Worm (Caenorhabditis elegans) whole organism, mixed stage, embryonic: ENCODE data around the gene srh-46.

ENCODE experiments used
- bed-3 ChIP-seq: fragments of 200-800 bp; sonication (Bioruptor generic); optimal IDR thresholded peaks from 3 replicates; lab custom pipeline; 2018; ENCODE audit warnings: mild to moderate bottlenecking, missing genetic modification characterization, moderate library complexity, missing compliant biosample characterization
- blmp-1 ChIP-seq: fragments of 150-350 bp; optimal IDR thresholded peaks from 2 replicates; lab custom pipeline; 2014; ENCODE audit warnings: missing biosample characterization, missing genetic modification characterization
- ceh-43 ChIP-seq: fragments of 200-800 bp; sonication (Bioruptor generic); optimal IDR thresholded peaks from 2 replicates; lab custom pipeline; 2018; ENCODE audit warnings: mild to moderate bottlenecking, missing genetic modification characterization, moderate library complexity, missing compliant biosample characterization
- ces-1 ChIP-seq: fragments of 150-350 bp; optimal IDR thresholded peaks from 2 replicates; lab custom pipeline; 2014; ENCODE audit warnings: missing biosample characterization, missing genetic modification reagents, missing genetic modification characterization
- cnd-1 ChIP-seq: fragments of 200-800 bp; sonication (Bioruptor generic); optimal IDR thresholded peaks from 2 replicates; lab custom pipeline; 2018; ENCODE audit warnings: mild to moderate bottlenecking, missing genetic modification characterization, missing compliant biosample characterization
- drap-1 ChIP-seq: fragments of 200-800 bp; sonication (Bioruptor generic); optimal IDR thresholded peaks from 3 replicates; lab custom pipeline; 2018; ENCODE audit warnings: mild to moderate bottlenecking, missing genetic modification characterization, missing compliant biosample characterization
- elt-1 ChIP-seq: sonication (generic microtip); optimal IDR thresholded peaks from 2 replicates; lab custom pipeline; 2017; ENCODE audit warnings: missing genetic modification characterization, mild to moderate bottlenecking, missing compliant biosample characterization, antibody characterized with exemption, moderate library complexity, borderline replicate concordance; ENCODE audit not compliant: insufficient read depth
- elt-3 ChIP-seq: fragments of 150-350 bp; optimal IDR thresholded peaks from 2 replicates; lab custom pipeline; 2014; ENCODE audit warnings: missing biosample characterization, missing genetic modification characterization
- ham-2 ChIP-seq: fragments of 200-800 bp; sonication (Bioruptor generic); optimal IDR thresholded peaks from 2 replicates; lab custom pipeline; 2018; ENCODE audit warnings: mild to moderate bottlenecking, missing genetic modification characterization, missing compliant biosample characterization
- hlh-1 ChIP-seq: fragments of 150-350 bp; optimal IDR thresholded peaks from 2 replicates; lab custom pipeline; 2014; ENCODE audit warnings: missing biosample characterization, missing genetic modification reagents, missing genetic modification characterization
- lsy-2 ChIP-seq: fragments of 150-350 bp; optimal IDR thresholded peaks from 2 replicates; lab custom pipeline; 2014; ENCODE audit warnings: missing biosample characterization, missing genetic modification characterization
- mab-5 ChIP-seq: fragments of 150-350 bp; optimal IDR thresholded peaks from 2 replicates; lab custom pipeline; 2014; ENCODE audit warnings: missing biosample characterization, missing genetic modification characterization
- mep-1 ChIP-seq: fragments of 150-350 bp; optimal IDR thresholded peaks from 2 replicates; lab custom pipeline; 2017; ENCODE audit warnings: missing biosample characterization, missing genetic modification reagents, missing genetic modification characterization, inconsistent platforms
- mls-2 ChIP-seq: sonication (generic microtip); optimal IDR thresholded peaks from 2 replicates; lab custom pipeline; 2016; ENCODE audit warnings: mild to moderate bottlenecking, missing genetic modification characterization, moderate library complexity, missing compliant biosample characterization
- nhr-2 ChIP-seq: fragments of 150-350 bp; optimal IDR thresholded peaks from 2 replicates; lab custom pipeline; 2014; ENCODE audit warnings: missing biosample characterization, missing genetic modification characterization
- nhr-237 ChIP-seq: fragments of 150-350 bp; optimal IDR thresholded peaks from 2 replicates; lab custom pipeline; 2014; ENCODE audit warnings: missing biosample characterization, missing genetic modification characterization
- nhr-28 ChIP-seq: fragments of 150-350 bp; optimal IDR thresholded peaks from 2 replicates; lab custom pipeline; 2014; ENCODE audit warnings: missing biosample characterization, missing genetic modification characterization
- nhr-76 ChIP-seq: sonication (generic microtip); optimal IDR thresholded peaks from 2 replicates; lab custom pipeline; 2017; ENCODE audit warnings: missing biosample characterization, missing genetic modification characterization
- pha-4 ChIP-seq: fragments of 150-350 bp; optimal IDR thresholded peaks from 2 replicates; lab custom pipeline; 2018; ENCODE audit warnings: missing biosample characterization, missing genetic modification reagents, missing genetic modification characterization
- sem-2 ChIP-seq: fragments of 200-800 bp; sonication (Bioruptor generic); optimal IDR thresholded peaks from 2 replicates; lab custom pipeline; 2018; ENCODE audit warnings: mild to moderate bottlenecking, missing genetic modification characterization, missing compliant biosample characterization
- snpc-4 ChIP-seq: fragments of 150-350 bp; optimal IDR thresholded peaks from 2 replicates; lab custom pipeline; 2014; ENCODE audit warnings: missing biosample characterization, missing genetic modification characterization
- sptf-1 ChIP-seq: sonication (generic microtip); optimal IDR thresholded peaks from 2 replicates; lab custom pipeline; 2017; ENCODE audit warnings: mild to moderate bottlenecking, missing genetic modification characterization, moderate library complexity, missing compliant biosample characterization
- tbx-8 ChIP-seq: fragments of 200-800 bp; sonication (Bioruptor generic); optimal IDR thresholded peaks from 2 replicates; lab custom pipeline; 2018; ENCODE audit warnings: mild to moderate bottlenecking, missing genetic modification characterization, moderate library complexity, missing compliant biosample characterization
- unc-120 ChIP-seq: sonication (generic microtip); optimal IDR thresholded peaks from 2 replicates; lab custom pipeline; 2017; ENCODE audit warnings: missing genetic modification characterization, missing compliant biosample characterization; ENCODE audit not compliant: poor library complexity, severe bottlenecking
- unc-39 ChIP-seq: fragments of 150-350 bp; optimal IDR thresholded peaks from 2 replicates; lab custom pipeline; 2014; ENCODE audit warnings: missing biosample characterization, missing genetic modification characterization
- zip-8 ChIP-seq: fragments of 150-350 bp; optimal IDR thresholded peaks from 2 replicates; lab custom pipeline; 2014; ENCODE audit warnings: missing biosample characterization, missing genetic modification characterization
- ztf-11 ChIP-seq: fragments of 150-350 bp; optimal IDR thresholded peaks from 2 replicates; lab custom pipeline; 2014; ENCODE audit warnings: missing biosample characterization, missing genetic modification characterization

The srh-46 gene

ce11 chrV:11302698-11303097 lies at the start of gene srh-46:
srh-46 (minus strand) TSS chrV:11302886.
- TF ChIP-seq zip-8 (no peak), ztf-11 (tag; lab: Kevin White, UChicago) (no peak), elt-3 (no peak), bed-3 (no peak), nhr-237 (tag; lab: Kevin White, UChicago) (no peak), tbx-8 (GFP tag; lab: Kevin White, UChicago) (no peak), lsy-2 (tag; lab: Kevin White, UChicago) (no peak), blmp-1 (tag; lab: Kevin White, UChicago) (no peak), ceh-43 (no peak), drap-1 (GFP tag; lab: Kevin White, UChicago) (no peak), snpc-4 (no peak), ham-2 (GFP tag; lab: Kevin White, UChicago) (no peak), ces-1 (GFP tag; lab: Kevin White, UChicago) (no peak), pha-4 (tag; lab: Kevin White, UChicago) (no peak), unc-39 (tag; lab: Kevin White, UChicago) (no peak)

ce11 chrV:11351263-11351662 lies 48.6 kb upstream of the srh-46 start:
- TF ChIP-seq ces-1 (GFP tag; lab: Kevin White, UChicago) = peak; percentile 19
- no peak for TF ChIP-seq unc-120 (tag; lab: Kevin White, UChicago)
- no peak for TF ChIP-seq elt-1 (tag; lab: Kevin White, UChicago)
- no peak for TF ChIP-seq mep-1 (tag; lab: Kevin White, UChicago)
- no peak for TF ChIP-seq ham-2 (GFP tag; lab: Kevin White, UChicago)
- no peak for TF ChIP-seq nhr-28 (tag; lab: Kevin White, UChicago)

DNA sequence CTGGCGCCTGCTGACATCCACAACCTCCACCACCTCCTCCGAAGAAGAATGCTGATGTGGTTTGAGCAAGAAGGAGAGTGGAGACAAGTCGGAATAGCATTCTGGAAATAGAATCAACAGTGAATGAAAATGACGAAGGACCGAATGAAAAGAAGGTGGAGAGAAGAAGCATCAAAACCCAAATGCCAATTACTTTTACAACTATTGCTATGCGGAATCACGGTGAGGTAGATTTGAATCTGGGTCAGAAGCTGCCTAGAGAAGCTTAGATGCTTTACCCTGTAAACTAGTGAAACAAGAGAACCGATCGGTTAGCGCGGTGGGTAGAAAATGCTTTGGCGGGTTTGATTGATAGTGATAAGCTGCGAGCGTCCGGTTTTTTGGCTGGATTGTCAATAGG lies 44.2 kb upstream of the srh-46 start, which contains the start of gene grl-7:
Gene grl-7, minus strand, starts transcription at position 101 of the 400 bp plus-strand sequence.
- no peak for TF ChIP-seq sem-2 (GFP tag; lab: Kevin White, UChicago)
- TF ChIP-seq, all 35 proteins: peak for 0

ce11 chrV:11344816-11345336 lies 42.2 kb upstream of the srh-46 start:
- TF ChIP-seq ces-1 (GFP tag; lab: Kevin White, UChicago) (peak; percentile 22), cnd-1 (tag; lab: Kevin White, UChicago) (peak; percentile 3), sptf-1 (tag; lab: Kevin White, UChicago) (peak; percentile 13), ceh-43 (no peak), mab-5 (tag; lab: Kevin White, UChicago) (no peak), nhr-76 (tag; lab: Kevin White, UChicago) (no peak), nhr-2 (tag; lab: Kevin White, UChicago) (peak; percentile 10), tbx-8 (GFP tag; lab: Kevin White, UChicago) (no peak)

DNA sequence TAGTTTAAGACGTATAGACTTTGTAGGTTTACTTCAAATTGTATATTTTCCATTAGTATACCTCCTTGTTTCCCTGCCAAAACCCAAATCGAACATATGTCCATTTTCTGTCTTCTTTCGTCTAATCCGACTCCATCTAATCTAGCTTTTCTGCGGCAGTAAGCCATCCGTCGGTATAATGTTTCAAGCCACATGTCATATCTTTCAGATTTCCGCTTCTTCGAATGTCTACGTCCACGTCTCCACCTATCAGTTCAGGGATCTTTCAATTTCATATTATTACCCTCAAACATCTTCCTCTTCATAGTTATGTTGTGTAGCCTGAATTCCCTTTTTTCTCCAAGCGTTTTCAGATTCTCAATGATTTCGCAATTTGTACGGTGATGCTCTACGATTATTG lies 41.4 kb upstream of the srh-46 start:
- TF ChIP-seq elt-1 (tag; lab: Kevin White, UChicago) (peak; percentile 76), ceh-43 (no peak)

ce11 chrV:11341913-11342312 lies 39.2 kb upstream of the srh-46 start, which contains the start of gene T02E9.5:
T02E9.5 (plus strand) TSS chrV:11342233.
- TF ChIP-seq hlh-1 (tag; lab: Kevin White, UChicago) (no peak), sptf-1 (tag; lab: Kevin White, UChicago) (no peak), ces-1 (GFP tag; lab: Kevin White, UChicago) (peak; percentile 94), nhr-28 (tag; lab: Kevin White, UChicago) (no peak)

- TF ChIP-seq ces-1 (GFP tag; lab: Kevin White, UChicago) = peak; percentile 95
- no peak for TF ChIP-seq tbx-8 (GFP tag; lab: Kevin White, UChicago)
- TF ChIP-seq mls-2 (tag; lab: Kevin White, UChicago) = peak; percentile 43
- no peak for TF ChIP-seq mab-5 (tag; lab: Kevin White, UChicago)
Observed at ce11 chrV:11341130-11341675, 38.5 kb upstream of the srh-46 start.
